Fruit fly (Drosophila melanogaster) whole organism, wandering third instar larva: ENCODE results near the gene Gr61a.

ENCODE experiments used
- Abd-B ChIP-seq: fragments of >200 bp; optimal IDR thresholded peaks from 2 replicates; lab custom pipeline; 2017; ENCODE audit warnings: missing biosample characterization, missing genetic modification characterization
- CG32264 ChIP-seq: fragments of 200-800 bp; sonication (Bioruptor generic); optimal IDR thresholded peaks from 2 replicates; lab custom pipeline; 2016; ENCODE audit warnings: missing biosample characterization, missing genetic modification characterization
- CG9705 ChIP-seq: fragments of 200-800 bp; sonication (Bioruptor generic); optimal IDR thresholded peaks from 2 replicates; lab custom pipeline; 2018; ENCODE audit warnings: missing biosample characterization, mild to moderate bottlenecking, missing genetic modification characterization
- CrebA ChIP-seq: fragments of 200-800 bp; sonication (Bioruptor generic); optimal IDR thresholded peaks from 2 replicates; lab custom pipeline; 2016; ENCODE audit warnings: missing biosample characterization, mild to moderate bottlenecking, missing genetic modification characterization, borderline replicate concordance
- Dfd ChIP-seq: fragments of >200 bp; optimal IDR thresholded peaks from 2 replicates; lab custom pipeline; 2017; ENCODE audit warnings: missing biosample characterization, missing genetic modification characterization
- GATAd ChIP-seq: sonication (Bioruptor generic); optimal IDR thresholded peaks from 2 replicates; lab custom pipeline; 2016; ENCODE audit warnings: missing biosample characterization, missing genetic modification characterization
- HLH106 ChIP-seq: fragments of 200-800 bp; optimal IDR thresholded peaks from 3 replicates; lab custom pipeline; 2019; ENCODE audit warnings: missing biosample characterization, mild to moderate bottlenecking, missing genetic modification characterization, moderate library complexity
- Hnf4 ChIP-seq: fragments of 200-800 bp; sonication (Bioruptor generic); optimal IDR thresholded peaks from 2 replicates; lab custom pipeline; 2016; ENCODE audit warnings: missing biosample characterization, mild to moderate bottlenecking, missing genetic modification characterization
- Hr83 ChIP-seq: fragments of 200-300 bp; sonication (Bioruptor generic); optimal IDR thresholded peaks from 2 replicates; lab custom pipeline; 2016; ENCODE audit warnings: missing biosample characterization, mild to moderate bottlenecking, missing genetic modification characterization, moderate library complexity; ENCODE audit not compliant: poor library complexity, severe bottlenecking
- Jra ChIP-seq: sonication (Bioruptor generic); optimal IDR thresholded peaks from 2 replicates; lab custom pipeline; 2016; ENCODE audit warnings: missing biosample characterization, missing genetic modification characterization
- Mio ChIP-seq: sonication (Bioruptor generic); optimal IDR thresholded peaks from 2 replicates; lab custom pipeline; 2016; ENCODE audit warnings: missing biosample characterization, missing genetic modification characterization
- Myc ChIP-seq: fragments of >200 bp; optimal IDR thresholded peaks from 2 replicates; lab custom pipeline; 2017
- N ChIP-seq: fragments of >200 bp; optimal IDR thresholded peaks from 2 replicates; lab custom pipeline; 2018; ENCODE audit warnings: missing biosample characterization, missing external identifiers, missing genetic modification characterization
- OdsH ChIP-seq: fragments of 200-800 bp; sonication (Bioruptor generic); optimal IDR thresholded peaks from 2 replicates; lab custom pipeline; 2016; ENCODE audit warnings: missing biosample characterization, mild to moderate bottlenecking, missing genetic modification characterization
- Rel ChIP-seq, 2 experiments: fragments of 200-800 bp; sonication (Bioruptor generic) in 1 of 2; optimal IDR thresholded peaks; 2 replicates in 1 of 2; 3 replicates in 1 of 2; lab custom pipeline; 2016 to 2019; ENCODE audit warnings: mild to moderate bottlenecking in 2 of 2, missing biosample characterization in 2 of 2, missing genetic modification characterization in 2 of 2, moderate library complexity in 1 of 2
- Sp1 ChIP-seq: fragments of 200-800 bp; sonication (Bioruptor generic); optimal IDR thresholded peaks from 3 replicates; lab custom pipeline; 2019; ENCODE audit warnings: missing biosample characterization, mild to moderate bottlenecking, missing genetic modification characterization, moderate library complexity
- Vsx2 ChIP-seq: fragments of 200-300, 225-300 bp; sonication (Bioruptor generic); optimal IDR thresholded peaks from 2 replicates; lab custom pipeline; 2018; ENCODE audit warnings: missing biosample characterization, missing genetic modification characterization; ENCODE audit not compliant: partially characterized antibody
- br ChIP-seq: fragments of 200-800 bp; sonication (Bioruptor generic); optimal IDR thresholded peaks from 2 replicates; lab custom pipeline; 2016; ENCODE audit warnings: missing biosample characterization, missing genetic modification characterization
- brk ChIP-seq: fragments of 200-800 bp; sonication (Bioruptor generic); optimal IDR thresholded peaks from 2 replicates; lab custom pipeline; 2016; ENCODE audit warnings: missing biosample characterization, mild to moderate bottlenecking, missing genetic modification characterization
- dl ChIP-seq, 2 experiments: fragments of 175-275, 200-275 bp in 1 of 2; fragments of 200-275 bp in 1 of 2; sonication (Bioruptor generic); optimal IDR thresholded peaks; lab custom pipeline; 2018; ENCODE audit warnings: mild to moderate bottlenecking in 2 of 2, missing biosample characterization in 2 of 2, missing genetic modification characterization in 2 of 2, moderate library complexity in 2 of 2; ENCODE audit not compliant: partially characterized antibody in 2 of 2, insufficient read depth in 1 of 2
- dmrt93B ChIP-seq: fragments of 200-800 bp; sonication (Bioruptor generic); optimal IDR thresholded peaks from 2 replicates; lab custom pipeline; 2018; ENCODE audit warnings: missing biosample characterization, mild to moderate bottlenecking, missing genetic modification characterization
- dsf ChIP-seq: sonication (Bioruptor generic); optimal IDR thresholded peaks from 2 replicates; lab custom pipeline; 2016; ENCODE audit warnings: missing biosample characterization, missing genetic modification characterization, borderline replicate concordance
- ey ChIP-seq: fragments of 200-800 bp; sonication (Bioruptor generic); optimal IDR thresholded peaks from 2 replicates; lab custom pipeline; 2016; ENCODE audit warnings: missing biosample characterization, missing genetic modification characterization
- foxo ChIP-seq, 2 experiments: fragments of 200-800 bp; sonication (Bioruptor generic); optimal IDR thresholded peaks; 2 replicates in 1 of 2; 3 replicates in 1 of 2; lab custom pipeline; 2016 to 2017; ENCODE audit warnings: missing biosample characterization in 2 of 2, missing genetic modification characterization in 2 of 2
- fru ChIP-seq: fragments of 200-800 bp; sonication (Bioruptor generic); optimal IDR thresholded peaks from 3 replicates; lab custom pipeline; 2016; ENCODE audit warnings: missing biosample characterization, mild to moderate bottlenecking, missing genetic modification characterization
- h ChIP-seq: fragments of 200-800 bp; sonication (Bioruptor generic); optimal IDR thresholded peaks from 3 replicates; lab custom pipeline; 2016; ENCODE audit warnings: missing biosample characterization, mild to moderate bottlenecking, missing genetic modification characterization
- lola ChIP-seq: fragments of >200 bp; optimal IDR thresholded peaks from 2 replicates; lab custom pipeline; 2017; ENCODE audit warnings: missing biosample characterization, missing genetic modification characterization
- psq ChIP-seq: fragments of 200-800 bp; sonication (Bioruptor generic); optimal IDR thresholded peaks from 3 replicates; lab custom pipeline; 2017; ENCODE audit warnings: missing biosample characterization, mild to moderate bottlenecking, missing genetic modification characterization, moderate library complexity
- rgr ChIP-seq: fragments of 200-800 bp; sonication (Bioruptor generic); optimal IDR thresholded peaks from 3 replicates; lab custom pipeline; 2016; ENCODE audit warnings: missing biosample characterization, mild to moderate bottlenecking, missing genetic modification characterization
- sv ChIP-seq: fragments of 200-800 bp; sonication (Bioruptor generic); optimal IDR thresholded peaks from 3 replicates; lab custom pipeline; 2016; ENCODE audit warnings: missing biosample characterization, missing genetic modification characterization
- tai ChIP-seq: sonication (Bioruptor generic); optimal IDR thresholded peaks from 2 replicates; lab custom pipeline; 2016; ENCODE audit warnings: missing biosample characterization, missing genetic modification characterization
- usp ChIP-seq: fragments of >200 bp; optimal IDR thresholded peaks from 2 replicates; lab custom pipeline; 2017; ENCODE audit warnings: missing biosample characterization, missing genetic modification characterization
- woc ChIP-seq: sonication (Bioruptor generic); optimal IDR thresholded peaks from 2 replicates; lab custom pipeline; 2016; ENCODE audit warnings: missing biosample characterization, mild to moderate bottlenecking, missing genetic modification characterization

Gr61a gene

dm6 chr3L:837552-838187 is 3.6 kb upstream of the Gr61a start, which contains the start of the genes CG13901 and CG13887 (continued):
- peak; percentile 95 for TF ChIP-seq h (GFP tag; lab: Kevin White, UChicago)
- no peak for TF ChIP-seq N
- TF ChIP-seq psq (GFP tag; lab: Kevin White, UChicago) = peak; percentile 84
- peak; percentile 78 for TF ChIP-seq dsf
- TF ChIP-seq Dfd (GFP tag; lab: Kevin White, UChicago) = no peak
- peak; percentile 94 for TF ChIP-seq ey (GFP tag; lab: Kevin White, UChicago)
- TF ChIP-seq CG32264 (GFP tag; lab: Kevin White, UChicago) = peak; percentile 71
- peak; percentile 93 for TF ChIP-seq sv (GFP tag; lab: Kevin White, UChicago)
- peak; percentile 94 for TF ChIP-seq fru
- peak; percentile 81 for TF ChIP-seq Myc (lab: Kevin White, UChicago)

- TF ChIP-seq tai (GFP tag; lab: Kevin White, UChicago) = no peak
- no peak for TF ChIP-seq CrebA
- TF ChIP-seq dsf = no peak
- no peak for TF ChIP-seq foxo (GFP tag; optimal IDR thresholded peaks at IDR 0.05; lab: Kevin White, UChicago)
- no peak for TF ChIP-seq ey (GFP tag; lab: Kevin White, UChicago)
These were observed 2.4 kb downstream of the Gr61a start, which contains the start of gene Cep290 for dm6 chr3L:843626-844025. Gene Cep290 (plus strand): TSS chr3L:843926.

- peak; percentile 62 for TF ChIP-seq fru
- TF ChIP-seq HLH106 (tag; lab: Kevin White, UChicago) = peak; percentile 60
- peak; percentile 47 for TF ChIP-seq br (GFP tag; lab: Kevin White, UChicago)
- TF ChIP-seq dsf = no peak
- TF ChIP-seq GATAd (GFP tag; lab: Kevin White, UChicago) = peak; percentile 16
- TF ChIP-seq dmrt93B (GFP tag; lab: Kevin White, UChicago) = peak; percentile 28
- TF ChIP-seq lola (GFP tag; lab: Kevin White, UChicago) = no peak
- peak; percentile 46 for TF ChIP-seq OdsH
- peak; percentile 35 for TF ChIP-seq Sp1 (GFP tag; lab: Kevin White, UChicago)
- TF ChIP-seq Vsx2 (GFP tag; lab: Kevin White, UChicago) = no peak
- no peak for TF ChIP-seq Mio (GFP tag; lab: Kevin White, UChicago)
- TF ChIP-seq Hnf4 (GFP tag; lab: Kevin White, UChicago) = no peak
- TF ChIP-seq Hr83 (GFP tag; lab: Kevin White, UChicago) = peak; percentile 67
- TF ChIP-seq ey (GFP tag; lab: Kevin White, UChicago) = peak; percentile 56
- peak; percentile 63 for TF ChIP-seq h (GFP tag; lab: Kevin White, UChicago)
- TF ChIP-seq Jra (GFP tag; lab: Kevin White, UChicago) = no peak
- TF ChIP-seq CG32264 (GFP tag; lab: Kevin White, UChicago) = no peak
- TF ChIP-seq Myc (lab: Kevin White, UChicago) = no peak
- TF ChIP-seq usp (GFP tag; lab: Kevin White, UChicago) = no peak
- peak; percentile 69 for TF ChIP-seq sv (GFP tag; lab: Kevin White, UChicago)
- TF ChIP-seq CG9705 (GFP tag; lab: Kevin White, UChicago) = peak; percentile 27
- TF ChIP-seq N = no peak
- peak; percentile 44 for TF ChIP-seq psq (GFP tag; lab: Kevin White, UChicago)
- TF ChIP-seq Rel (GFP tag; optimal IDR thresholded peaks at IDR 0.05; lab: Kevin White, UChicago) = no peak
- peak; percentile 98 for TF ChIP-seq Rel (tag; optimal IDR thresholded peaks at IDR 0.05; lab: Kevin White, UChicago)
- peak in 1 of 2 experiments; percentile 78 for TF ChIP-seq foxo (GFP tag; optimal IDR thresholded peaks at IDR 0.05; lab: Kevin White, UChicago)
- no peak for TF ChIP-seq Abd-B (GFP tag; lab: Kevin White, UChicago)
- TF ChIP-seq tai (GFP tag; lab: Kevin White, UChicago) = no peak
- TF ChIP-seq woc = no peak
- TF ChIP-seq rgr = peak; percentile 67
- TF ChIP-seq CrebA = no peak
- TF ChIP-seq, all 38 proteins: peak for 16
These were observed 9.8 kb downstream of the Gr61a start, which contains the start of gene Dci for dm6 chr3L:851061-851460. Gene Dci (plus strand): TSS chr3L:851346.

dm6 chr3L:852267-852666 is 11.0 kb downstream of the Gr61a start:
- TF ChIP-seq Dfd (GFP tag; lab: Kevin White, UChicago) = no peak
- TF ChIP-seq tai (GFP tag; lab: Kevin White, UChicago) = no peak
- TF ChIP-seq dsf = no peak
- no peak for TF ChIP-seq woc
- no peak for TF ChIP-seq rgr
- no peak for TF ChIP-seq fru
- TF ChIP-seq CrebA = no peak
- TF ChIP-seq GATAd (GFP tag; lab: Kevin White, UChicago) = no peak
- no peak for TF ChIP-seq brk (GFP tag; lab: Kevin White, UChicago)
- no peak for TF ChIP-seq HLH106 (tag; lab: Kevin White, UChicago)
- TF ChIP-seq OdsH = no peak
- TF ChIP-seq Hnf4 (GFP tag; lab: Kevin White, UChicago) = no peak
- TF ChIP-seq Rel (GFP tag; optimal IDR thresholded peaks at IDR 0.05; lab: Kevin White, UChicago) = no peak
- no peak for TF ChIP-seq Rel (tag; optimal IDR thresholded peaks at IDR 0.05; lab: Kevin White, UChicago)
- TF ChIP-seq dmrt93B (GFP tag; lab: Kevin White, UChicago) = no peak
- no peak for TF ChIP-seq Jra (GFP tag; lab: Kevin White, UChicago)
- no peak for TF ChIP-seq dl (GFP tag; optimal IDR thresholded peaks at IDR 0.05; lab: Kevin White, UChicago; ENCODE audit: insufficient read depth in 1 of 2, partially characterized antibody in 2 of 2)
